Worm (Caenorhabditis elegans): Measurements from ENCODE around the gene gbb-1.

gbb-1 gene

ce11 chrX:2922602-2923203 lies 35.0 kb upstream of the gbb-1 start:
- TF ChIP-seq xnd-1 (tag; optimal IDR thresholded peaks at IDR 0.05) (no peak), ztf-18 (tag; optimal IDR thresholded peaks at IDR 0.05) (no peak), bed-2 (GFP tag; IDR thresholded peaks at IDR 0.05) (no peak), sptf-2 (GFP tag; optimal IDR thresholded peaks at IDR 0.05) (no peak), F33H1.4 (GFP tag; IDR thresholded peaks at IDR 0.05) (no peak), ztf-6 (GFP tag; IDR thresholded peaks at IDR 0.05) (no peak), aptf-3 (GFP tag; IDR thresholded peaks at IDR 0.05) (no peak), hmg-20 (GFP tag; IDR thresholded peaks at IDR 0.05) (no peak), F23B12.7 (tag; optimal IDR thresholded peaks at IDR 0.05; ENCODE audit: insufficient read depth) (no peak), egl-18 (GFP tag; IDR thresholded peaks at IDR 0.05) (no peak), mcd-1 (GFP tag; IDR thresholded peaks at IDR 0.05) (no peak), hrde-1 (tag; optimal IDR thresholded peaks at IDR 0.05; ENCODE audit: borderline replicate concordance) (no peak), F39B2.1 (GFP tag; IDR thresholded peaks at IDR 0.05) (no peak)

DNA sequence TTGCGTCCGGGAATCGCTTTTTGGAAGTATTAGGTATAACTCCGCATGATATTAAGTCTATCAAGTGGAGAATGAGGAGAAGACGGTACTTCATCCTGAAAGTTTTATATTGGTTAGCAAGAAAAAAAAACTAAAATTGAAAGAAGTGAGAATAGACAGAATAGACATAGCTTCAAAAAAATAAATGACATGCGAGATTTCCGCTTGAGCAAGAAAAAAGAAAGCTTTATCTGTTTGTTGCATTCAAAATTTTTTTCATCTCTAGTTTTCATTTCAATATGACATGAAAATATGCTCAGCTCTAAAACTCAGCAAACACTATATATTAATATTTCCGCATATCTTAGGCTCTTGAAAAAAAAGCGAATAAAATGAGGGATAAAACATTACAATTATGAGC lies 33.8 kb upstream of the gbb-1 start, which contains the start of gene hst-3.2:
Gene hst-3.2, minus strand, starts transcription at position 101 of the 400 bp plus-strand sequence.
- no peak for TF ChIP-seq tbp1 (GFP tag; optimal IDR thresholded peaks at IDR 0.05)
- TF ChIP-seq nhr-27 (tag; optimal IDR thresholded peaks at IDR 0.05), result no peak
- no peak for TF ChIP-seq D2030.7 (GFP tag; IDR thresholded peaks at IDR 0.05)
- TF ChIP-seq Y67H2A.10 (GFP tag; conservative IDR thresholded peaks at IDR 0.05), result no peak
- no peak for TF ChIP-seq lin-26 (GFP tag; IDR thresholded peaks at IDR 0.05)
- no peak for TF ChIP-seq sdz-38 (tag; optimal IDR thresholded peaks at IDR 0.05)
- no peak for TF ChIP-seq ccch-3 (GFP tag; optimal IDR thresholded peaks at IDR 0.05)
- TF ChIP-seq T07F8.4 (tag; optimal IDR thresholded peaks at IDR 0.05), result no peak

DNA sequence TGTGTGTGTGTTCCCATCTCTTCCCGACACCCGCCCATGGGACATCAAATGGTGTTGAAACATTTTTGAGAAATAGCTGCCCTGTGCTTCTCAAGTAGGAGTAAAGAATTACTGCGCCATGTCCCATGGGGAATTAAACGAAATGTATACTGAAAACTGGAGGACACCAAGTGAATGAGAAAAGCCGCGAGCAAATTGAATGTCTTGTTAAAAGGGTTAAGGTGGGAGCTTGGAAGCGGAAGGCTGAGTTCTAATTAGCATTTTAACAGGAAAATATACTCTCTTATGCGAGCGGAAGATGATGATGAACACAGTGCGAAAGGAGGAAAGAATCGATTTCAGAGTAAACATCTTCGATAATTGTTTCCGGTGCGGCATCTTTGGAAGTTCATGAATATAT lies 33.3 kb upstream of the gbb-1 start:
- TF ChIP-seq zfh-2 (GFP tag; conservative IDR thresholded peaks at IDR 0.05), result 0 out of 2 replicates have a peak, but pooled peaks have one; percentile 27
- no peak for TF ChIP-seq mxl-1 (tag; optimal IDR thresholded peaks at IDR 0.05)
- no peak for TF ChIP-seq attf-5 (GFP tag; optimal IDR thresholded peaks at IDR 0.05)
- no peak for TF ChIP-seq tbx-9 (tag; optimal IDR thresholded peaks at IDR 0.05; ENCODE audit: borderline replicate concordance)

DNA sequence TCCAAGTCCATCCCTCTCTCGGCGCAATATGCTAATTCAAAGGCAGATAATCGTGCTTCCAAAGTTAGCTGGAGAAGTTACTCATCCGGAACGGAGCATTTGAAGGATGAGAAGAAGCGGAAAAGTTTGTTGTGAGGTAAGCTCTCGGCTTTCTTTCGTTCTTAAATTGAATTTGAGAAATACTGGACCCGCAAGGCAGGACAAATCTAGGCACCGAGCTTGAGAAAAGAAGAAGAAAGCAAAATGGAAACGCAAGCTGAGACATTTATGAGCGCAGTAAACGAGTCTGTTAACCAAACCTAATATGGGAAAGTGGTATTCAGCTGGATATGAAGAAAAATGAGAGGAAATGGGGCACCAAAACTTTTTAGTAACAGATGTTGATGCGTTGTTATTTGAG lies 31.8 kb upstream of the gbb-1 start:
- no peak for TF ChIP-seq nhr-80 (tag; optimal IDR thresholded peaks at IDR 0.05)
- no peak for TF ChIP-seq him-1 (tag; optimal IDR thresholded peaks at IDR 0.05)
- TF ChIP-seq xnd-1 (tag; optimal IDR thresholded peaks at IDR 0.05), result no peak
- no peak for TF ChIP-seq atf-7 (tag; optimal IDR thresholded peaks at IDR 0.05)
- no peak for TF ChIP-seq madf-6 (GFP tag; IDR thresholded peaks at IDR 0.05)
- no peak for TF ChIP-seq lin-40 (tag; optimal IDR thresholded peaks at IDR 0.05)
- TF ChIP-seq nfya-1 (tag; optimal IDR thresholded peaks at IDR 0.05; ENCODE audit: borderline replicate concordance, insufficient read depth), result no peak
- TF ChIP-seq hmg-20 (GFP tag; IDR thresholded peaks at IDR 0.05), result no peak
- no peak for TF ChIP-seq ets-4 (GFP tag; optimal IDR thresholded peaks at IDR 0.05)
- no peak for TF ChIP-seq nfyb-1 (GFP tag; IDR thresholded peaks at IDR 0.05)
- no peak for TF ChIP-seq ama-1 (optimal IDR thresholded peaks at IDR 0.05)
- no peak for TF ChIP-seq ama-1 (GFP tag; optimal IDR thresholded peaks at IDR 0.05)
- no peak for TF ChIP-seq lsl-1 (GFP tag; optimal IDR thresholded peaks at IDR 0.05)
- TF ChIP-seq lin-35 (GFP tag; optimal IDR thresholded peaks at IDR 0.05), result no peak
- TF ChIP-seq somi-1 (GFP tag; optimal IDR thresholded peaks at IDR 0.05), result no peak
- no peak for TF ChIP-seq bed-2 (GFP tag; IDR thresholded peaks at IDR 0.05)
- no peak for TF ChIP-seq akir-1 (GFP tag; optimal IDR thresholded peaks at IDR 0.05)
- TF ChIP-seq ztf-18 (tag; optimal IDR thresholded peaks at IDR 0.05), result no peak
